Worm (Caenorhabditis elegans) whole organism, L2 larva: ENCODE measurements around the gene snpc-3.4.

ENCODE experiments used
- F13H6.1 ChIP-seq: sonication (generic microtip); optimal IDR thresholded peaks from 2 replicates; lab custom pipeline; 2016; ENCODE audit warnings: missing genetic modification characterization, missing compliant biosample characterization
- R02D3.7 ChIP-seq: fragments of 150-350 bp; optimal IDR thresholded peaks from 2 replicates; lab custom pipeline; 2014; ENCODE audit warnings: missing biosample characterization, missing genetic modification characterization
- Y55F3AM.14 ChIP-seq: fragments of 200-800 bp; sonication (Bioruptor generic); optimal IDR thresholded peaks from 2 replicates; lab custom pipeline; 2018; ENCODE audit warnings: mild to moderate bottlenecking, missing genetic modification characterization, missing compliant biosample characterization
- blmp-1 ChIP-seq: sonication (generic microtip); optimal IDR thresholded peaks from 2 replicates; lab custom pipeline; 2017; ENCODE audit warnings: missing genetic modification characterization, mild to moderate bottlenecking, missing compliant biosample characterization, antibody characterized with exemption, moderate library complexity; ENCODE audit not compliant: insufficient read depth
- lin-39 ChIP-seq: fragments of 150-350 bp; optimal IDR thresholded peaks from 2 replicates; lab custom pipeline; 2014; ENCODE audit warnings: missing biosample characterization, missing genetic modification reagents, missing genetic modification characterization
- lsy-2 ChIP-seq, 2 experiments: fragments of 150-350 bp in 1 of 2; sonication (generic microtip) in 1 of 2; optimal IDR thresholded peaks; 2 replicates each; lab custom pipeline; 2014 to 2017; ENCODE audit warnings: missing biosample characterization in 2 of 2, missing genetic modification characterization in 2 of 2
- mab-5 ChIP-seq: fragments of 150-350 bp; optimal IDR thresholded peaks from 2 replicates; lab custom pipeline; 2014; ENCODE audit warnings: missing biosample characterization, missing genetic modification characterization
- mdl-1 ChIP-seq, 2 experiments: fragments of 150-350 bp in 1 of 2; sonication (generic microtip) in 1 of 2; optimal IDR thresholded peaks; 2 replicates each; lab custom pipeline; 2017; ENCODE audit warnings: missing biosample characterization in 2 of 2, missing genetic modification characterization in 2 of 2
- nhr-12 ChIP-seq: fragments of 150-350 bp; optimal IDR thresholded peaks from 2 replicates; lab custom pipeline; 2014; ENCODE audit warnings: missing biosample characterization, missing genetic modification characterization
- nhr-23 ChIP-seq: fragments of 150-350 bp; optimal IDR thresholded peaks from 2 replicates; lab custom pipeline; 2014; ENCODE audit warnings: missing biosample characterization, missing genetic modification reagents, missing genetic modification characterization
- skn-1 ChIP-seq: sonication (generic microtip); optimal IDR thresholded peaks from 2 replicates; lab custom pipeline; 2017; ENCODE audit warnings: missing biosample characterization, missing genetic modification characterization
- snpc-4 ChIP-seq: fragments of 150-350 bp; optimal IDR thresholded peaks from 2 replicates; lab custom pipeline; 2014; ENCODE audit warnings: missing biosample characterization, missing genetic modification characterization
- ztf-4 ChIP-seq: fragments of 150-350 bp; optimal IDR thresholded peaks from 2 replicates; lab custom pipeline; 2014; ENCODE audit warnings: missing biosample characterization, missing genetic modification characterization

DNA sequence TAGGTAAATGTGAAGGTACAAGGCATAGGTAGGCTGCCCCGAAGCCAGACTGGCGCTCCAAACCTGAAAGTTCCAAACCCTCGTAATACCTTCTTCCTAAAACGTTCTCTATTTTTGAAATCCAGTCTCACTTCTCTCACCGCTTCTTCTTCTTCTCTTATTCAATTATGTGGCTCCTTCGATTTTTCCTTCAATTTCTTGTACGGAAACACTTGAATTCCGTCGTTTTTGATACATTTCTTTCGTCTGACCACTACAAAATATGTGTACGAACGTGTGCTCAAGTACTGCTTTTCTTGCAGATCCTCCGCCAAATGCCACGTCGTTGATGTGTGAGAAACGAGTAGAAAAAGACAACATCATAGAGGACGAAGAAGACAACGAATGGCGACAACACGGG lies 46.5 kb downstream of the snpc-3.4 start, which contains the start of gene unc-79:
- TF ChIP-seq lsy-2 (tag; optimal IDR thresholded peaks at IDR 0.05; lab: Kevin White, UChicago): no peak
- TF ChIP-seq nhr-23: no peak
- no peak for TF ChIP-seq Y55F3AM.14 (GFP tag; lab: Kevin White, UChicago)
- no peak for TF ChIP-seq mdl-1 (tag; optimal IDR thresholded peaks at IDR 0.05; lab: Kevin White, UChicago)
- TF ChIP-seq blmp-1 (tag; lab: Kevin White, UChicago): no peak
- TF ChIP-seq R02D3.7 (tag; lab: Kevin White, UChicago): no peak
- TF ChIP-seq snpc-4 (tag; lab: Kevin White, UChicago): no peak
- no peak for TF ChIP-seq F13H6.1 (tag; lab: Kevin White, UChicago)
- no peak for TF ChIP-seq lin-39 (tag; lab: Kevin White, UChicago)
- TF ChIP-seq nhr-12 (tag; lab: Kevin White, UChicago): no peak
- TF ChIP-seq skn-1: no peak
- TF ChIP-seq ztf-4 (tag; lab: Kevin White, UChicago): no peak
- no peak for TF ChIP-seq mab-5 (tag; lab: Kevin White, UChicago)
